Fruit fly (Drosophila melanogaster): Measurements from ENCODE around the gene Coq6.
A peak's percentile ranks its signal among the peaks of the same experiment; 100 is the strongest.

- no peak for TF ChIP-seq jim (GFP tag; optimal IDR thresholded peaks at IDR 0.05)
- TF ChIP-seq usp (GFP tag; optimal IDR thresholded peaks at IDR 0.05), result no peak
- TF ChIP-seq fru (GFP tag; optimal IDR thresholded peaks at IDR 0.05), result no peak
- TF ChIP-seq psq (GFP tag; optimal IDR thresholded peaks at IDR 0.05), result no peak
- TF ChIP-seq Abd-B (GFP tag; optimal IDR thresholded peaks at IDR 0.05), result no peak
- TF ChIP-seq dl (GFP tag; optimal IDR thresholded peaks at IDR 0.05; ENCODE audit: insufficient read depth in 1 of 2, partially characterized antibody in 2 of 2), result no peak
- no peak for TF ChIP-seq woc (GFP tag; optimal IDR thresholded peaks at IDR 0.05)
- TF ChIP-seq dsf (GFP tag; optimal IDR thresholded peaks at IDR 0.05; ENCODE audit: borderline replicate concordance), result no peak
- peak; percentile 76 for TF ChIP-seq Myc (optimal IDR thresholded peaks at IDR 0.05)
- no peak for TF ChIP-seq br (GFP tag; optimal IDR thresholded peaks at IDR 0.05)
- no peak for TF ChIP-seq sage (GFP tag; optimal IDR thresholded peaks at IDR 0.05)
- no peak for TF ChIP-seq pan (optimal IDR thresholded peaks at IDR 0.05)
Observed at dm6 chr2L:5527861-5528260, 4.2 kb downstream of the Coq6 start, which contains the start of gene CG31915.

Data from whole organism, wandering third instar larva.